Worm (Caenorhabditis elegans): ENCODE results near the gene T23F11.6.

- no peak for TF ChIP-seq hnd-1 (tag; optimal IDR thresholded peaks at IDR 0.05)
- TF ChIP-seq ama-1 (optimal IDR thresholded peaks at IDR 0.05): no peak
- TF ChIP-seq ceh-36 (tag; optimal IDR thresholded peaks at IDR 0.05): no peak
- no peak for TF ChIP-seq tra-4 (tag; optimal IDR thresholded peaks at IDR 0.05)
Observed at ce11 chrIII:4601286-4601685, 46.4 kb downstream of the T23F11.6 start.

Data from whole organism, early embryonic.